Worm (Caenorhabditis elegans) whole organism, late embryonic: Measurements from ENCODE around the gene sra-36.

Experiments
- C08G9.2 ChIP-seq: sonication (generic microtip); optimal IDR thresholded peaks from 2 replicates; lab custom pipeline; 2016; ENCODE audit warnings: mild to moderate bottlenecking, missing genetic modification characterization, moderate library complexity, missing compliant biosample characterization
- C38D4.7 ChIP-seq: fragments of 200-800 bp; sonication (Bioruptor generic); optimal IDR thresholded peaks from 2 replicates; lab custom pipeline; 2018; ENCODE audit warnings: mild to moderate bottlenecking, missing genetic modification characterization, moderate library complexity, missing compliant biosample characterization
- K02D7.2 ChIP-seq: sonication (generic microtip); optimal IDR thresholded peaks from 2 replicates; lab custom pipeline; 2017; ENCODE audit warnings: mild to moderate bottlenecking, missing genetic modification characterization, missing compliant biosample characterization
- Y22D7AL.16 ChIP-seq: sonication (generic microtip); optimal IDR thresholded peaks from 2 replicates; lab custom pipeline; 2016; ENCODE audit warnings: missing genetic modification characterization, missing compliant biosample characterization
- ceh-14 ChIP-seq: sonication (generic microtip); optimal IDR thresholded peaks from 2 replicates; lab custom pipeline; 2016; ENCODE audit warnings: missing genotype, missing genetic modification characterization, missing compliant biosample characterization
- ceh-18 ChIP-seq: sonication (generic microtip); optimal IDR thresholded peaks from 2 replicates; lab custom pipeline; 2016; ENCODE audit warnings: missing genetic modification characterization, missing compliant biosample characterization
- ceh-19 ChIP-seq: fragments of 200-800 bp; sonication (Bioruptor generic); optimal IDR thresholded peaks from 2 replicates; lab custom pipeline; 2018; ENCODE audit warnings: mild to moderate bottlenecking, missing genetic modification characterization, missing compliant biosample characterization
- ceh-22 ChIP-seq: sonication (generic microtip); optimal IDR thresholded peaks from 2 replicates; lab custom pipeline; 2017; ENCODE audit warnings: missing biosample characterization, missing genetic modification characterization
- ceh-34 ChIP-seq: sonication (generic microtip); optimal IDR thresholded peaks from 2 replicates; lab custom pipeline; 2016; ENCODE audit warnings: mild to moderate bottlenecking, missing genetic modification characterization, missing compliant biosample characterization
- ceh-45 ChIP-seq: fragments of 200-800 bp; sonication (Bioruptor generic); IDR thresholded peaks from 2 replicates; pipeline ENCODE4 v1.3.6; 2022; ENCODE audit warnings: missing genetic modification reagents, missing genetic modification characterization, missing compliant biosample characterization
- dmd-4 ChIP-seq: sonication (generic microtip); optimal IDR thresholded peaks from 2 replicates; lab custom pipeline; 2016; ENCODE audit warnings: borderline replicate concordance, missing genetic modification characterization, missing compliant biosample characterization
- dve-1 ChIP-seq: sonication (generic microtip); optimal IDR thresholded peaks from 2 replicates; lab custom pipeline; 2017; ENCODE audit warnings: antibody characterized with exemption, mild to moderate bottlenecking, missing genetic modification characterization, missing compliant biosample characterization
- elt-2 ChIP-seq: sonication (generic microtip); optimal IDR thresholded peaks from 2 replicates; lab custom pipeline; 2016; ENCODE audit warnings: missing genetic modification reagents, missing genetic modification characterization, missing compliant biosample characterization
- elt-4 ChIP-seq: sonication (generic microtip); optimal IDR thresholded peaks from 2 replicates; lab custom pipeline; 2016; ENCODE audit warnings: missing genetic modification characterization, missing compliant biosample characterization
- ets-4 ChIP-seq: sonication (generic microtip); optimal IDR thresholded peaks from 2 replicates; lab custom pipeline; 2016; ENCODE audit warnings: missing genetic modification characterization, missing compliant biosample characterization
- fkh-10 ChIP-seq: fragments of 150-350 bp; optimal IDR thresholded peaks from 2 replicates; lab custom pipeline; 2014; ENCODE audit warnings: missing biosample characterization, missing genetic modification reagents, missing genetic modification characterization
- fkh-6 ChIP-seq: sonication (generic microtip); optimal IDR thresholded peaks from 2 replicates; lab custom pipeline; 2016; ENCODE audit warnings: missing genetic modification characterization, missing compliant biosample characterization
- hlh-13 ChIP-seq: fragments of 200-800 bp; sonication (Bioruptor generic); optimal IDR thresholded peaks from 2 replicates; lab custom pipeline; 2018; ENCODE audit warnings: mild to moderate bottlenecking, missing genetic modification characterization, missing compliant biosample characterization
- hlh-15 ChIP-seq: sonication (generic microtip); optimal IDR thresholded peaks from 2 replicates; lab custom pipeline; 2016; ENCODE audit warnings: missing genetic modification characterization, missing compliant biosample characterization
- hlh-30 ChIP-seq: sonication (generic microtip); optimal IDR thresholded peaks from 2 replicates; lab custom pipeline; 2017; ENCODE audit warnings: antibody characterized with exemption, missing genetic modification characterization, missing compliant biosample characterization; ENCODE audit not compliant: insufficient read depth
- hlh-6 ChIP-seq: sonication (generic microtip); optimal IDR thresholded peaks from 2 replicates; lab custom pipeline; 2016; ENCODE audit warnings: missing genotype, missing genetic modification characterization, missing compliant biosample characterization
- mec-3 ChIP-seq: sonication (generic microtip); optimal IDR thresholded peaks from 2 replicates; lab custom pipeline; 2016; ENCODE audit warnings: borderline replicate concordance, missing genetic modification characterization, missing compliant biosample characterization
- nfya-1 ChIP-seq: sonication (generic microtip); optimal IDR thresholded peaks from 2 replicates; lab custom pipeline; 2017; ENCODE audit warnings: missing genetic modification characterization, mild to moderate bottlenecking, missing compliant biosample characterization, antibody characterized with exemption, moderate library complexity
- odd-2 ChIP-seq: sonication (generic microtip); optimal IDR thresholded peaks from 2 replicates; lab custom pipeline; 2017; ENCODE audit warnings: antibody characterized with exemption, mild to moderate bottlenecking, missing genetic modification characterization, missing compliant biosample characterization
- pat-9 ChIP-seq: fragments of 200-800 bp; sonication (Bioruptor generic); optimal IDR thresholded peaks from 2 replicates; lab custom pipeline; 2018; ENCODE audit warnings: mild to moderate bottlenecking, missing genetic modification characterization, moderate library complexity, missing compliant biosample characterization
- pros-1 ChIP-seq: fragments of 150-350 bp; optimal IDR thresholded peaks from 2 replicates; lab custom pipeline; 2014; ENCODE audit warnings: missing biosample characterization, missing genetic modification reagents, missing genetic modification characterization
- ref-2 ChIP-seq: sonication (generic microtip); optimal IDR thresholded peaks from 2 replicates; lab custom pipeline; 2016; ENCODE audit warnings: missing genetic modification characterization, missing compliant biosample characterization
- rnt-1 ChIP-seq: sonication (generic microtip); optimal IDR thresholded peaks from 2 replicates; lab custom pipeline; 2016; ENCODE audit warnings: missing genetic modification characterization, missing compliant biosample characterization
- sox-2 ChIP-seq: fragments of 200-800 bp; sonication (Bioruptor generic); IDR thresholded peaks from 2 replicates; pipeline ENCODE4 v1.3.6; 2022; ENCODE audit warnings: missing genetic modification reagents, missing genetic modification characterization, missing compliant biosample characterization
- sox-4 ChIP-seq: sonication (generic microtip); optimal IDR thresholded peaks from 2 replicates; lab custom pipeline; 2017; ENCODE audit warnings: mild to moderate bottlenecking, missing genetic modification characterization, inconsistent platforms, missing compliant biosample characterization
- syd-9 ChIP-seq: sonication (generic microtip); optimal IDR thresholded peaks from 2 replicates; lab custom pipeline; 2016; ENCODE audit warnings: mild to moderate bottlenecking, missing genetic modification characterization, moderate library complexity, missing compliant biosample characterization
- tbx-2 ChIP-seq: sonication (generic microtip); optimal IDR thresholded peaks from 2 replicates; lab custom pipeline; 2016; ENCODE audit warnings: missing genetic modification characterization, missing compliant biosample characterization
- tbx-7 ChIP-seq: sonication (generic microtip); optimal IDR thresholded peaks from 2 replicates; lab custom pipeline; 2016; ENCODE audit warnings: missing genotype, missing genetic modification characterization, missing compliant biosample characterization
- ttx-3 ChIP-seq: sonication (generic microtip); optimal IDR thresholded peaks from 2 replicates; lab custom pipeline; 2016; ENCODE audit warnings: missing genetic modification reagents, missing genetic modification characterization, missing compliant biosample characterization
- unc-3 ChIP-seq, 2 experiments: fragments of 200-800 bp in 1 of 2; sonication (Bioruptor generic) in 1 of 2; sonication (generic microtip) in 1 of 2; conservative IDR thresholded peaks in 1 of 2; optimal IDR thresholded peaks in 1 of 2; 2 replicates each; pipeline versions ENCODE4 v1.3.6 to Lab custom; 2016 to 2022; ENCODE audit warnings: missing compliant biosample characterization in 2 of 2, missing genetic modification characterization in 2 of 2, missing genetic modification reagents in 1 of 2
- unc-42 ChIP-seq: sonication (generic microtip); optimal IDR thresholded peaks from 2 replicates; lab custom pipeline; 2016; ENCODE audit warnings: missing genotype, missing genetic modification characterization, missing compliant biosample characterization
- unc-55 ChIP-seq: sonication (generic microtip); optimal IDR thresholded peaks from 2 replicates; lab custom pipeline; 2017; ENCODE audit warnings: missing biosample characterization, missing genetic modification reagents, missing genetic modification characterization
- unc-86 ChIP-seq: sonication (generic microtip); optimal IDR thresholded peaks from 2 replicates; lab custom pipeline; 2016; ENCODE audit warnings: missing genetic modification characterization, missing compliant biosample characterization
- ztf-16 ChIP-seq: sonication (generic microtip); optimal IDR thresholded peaks from 2 replicates; lab custom pipeline; 2017; ENCODE audit warnings: missing genetic modification characterization, missing compliant biosample characterization

The sra-36 gene

ce11 chrII:4519976-4520594, 20.4 kb downstream of the sra-36 start:
- TF ChIP-seq mec-3 (tag; lab: Kevin White, UChicago): no peak
- TF ChIP-seq tbx-2: no peak
- peak; percentile 36 for TF ChIP-seq unc-55 (GFP tag; lab: Kevin White, UChicago)
- peak; percentile 55 for TF ChIP-seq rnt-1 (tag; lab: Kevin White, UChicago)
- TF ChIP-seq dve-1: no peak
- TF ChIP-seq odd-2 (tag; lab: Kevin White, UChicago): no peak
- TF ChIP-seq ets-4 (tag; lab: Kevin White, UChicago): no peak
- TF ChIP-seq ceh-34 (tag; lab: Kevin White, UChicago): peak; percentile 20
- no peak for TF ChIP-seq Y22D7AL.16 (tag; lab: Kevin White, UChicago)
- no peak for TF ChIP-seq elt-2 (tag; lab: Kevin White, UChicago)
- no peak for TF ChIP-seq unc-42 (tag; lab: Kevin White, UChicago)
- no peak for TF ChIP-seq hlh-15
- no peak for TF ChIP-seq elt-4 (tag; lab: Kevin White, UChicago)
- TF ChIP-seq dmd-4: no peak
- TF ChIP-seq pat-9 (tag; lab: Kevin White, UChicago): peak; percentile 49
- TF ChIP-seq ceh-45 (GFP tag; lab: Robert Waterston, UW): no peak
- TF ChIP-seq hlh-13 (GFP tag; lab: Kevin White, UChicago): no peak
- no peak for TF ChIP-seq unc-86 (tag; lab: Kevin White, UChicago)
- TF ChIP-seq ceh-14: no peak
- no peak for TF ChIP-seq hlh-30 (tag; lab: Kevin White, UChicago)
- TF ChIP-seq fkh-10 (GFP tag; lab: Kevin White, UChicago): no peak
- no peak for TF ChIP-seq pros-1 (tag; lab: Kevin White, UChicago)
- TF ChIP-seq ttx-3: no peak
- no peak for TF ChIP-seq C08G9.2 (tag; lab: Kevin White, UChicago)
- no peak for TF ChIP-seq C38D4.7
- no peak for TF ChIP-seq sox-2
- TF ChIP-seq tbx-7: no peak
- TF ChIP-seq K02D7.2: no peak
- peak; percentile 41 for TF ChIP-seq ceh-18 (tag; lab: Kevin White, UChicago)
- no peak for TF ChIP-seq sox-4 (tag; lab: Kevin White, UChicago)
- TF ChIP-seq, all 69 proteins: peak for 5

- TF ChIP-seq rnt-1 (tag; lab: Kevin White, UChicago) (peak; percentile 60), ceh-22 (tag; lab: Kevin White, UChicago) (no peak), tbx-2 (no peak), unc-55 (GFP tag; lab: Kevin White, UChicago) (peak; percentile 95), ceh-18 (tag; lab: Kevin White, UChicago) (peak; percentile 67), nfya-1 (peak; percentile 73)
Measured at ce11 chrII:4518300-4518907, 22.1 kb downstream of the sra-36 start, which contains the start of gene hlh-1. Gene hlh-1, plus strand, starts transcription at chrII:4518574.

- TF ChIP-seq ref-2 (tag; lab: Kevin White, UChicago): no peak
- TF ChIP-seq sox-4 (tag; lab: Kevin White, UChicago): no peak
- no peak for TF ChIP-seq syd-9 (tag; lab: Kevin White, UChicago)
- TF ChIP-seq pat-9 (tag; lab: Kevin White, UChicago): no peak
- no peak for TF ChIP-seq tbx-7
- no peak for TF ChIP-seq unc-3 (GFP tag; conservative IDR thresholded peaks at IDR 0.05; lab: Robert Waterston, UW)
- no peak for TF ChIP-seq unc-3 (tag; optimal IDR thresholded peaks at IDR 0.05; lab: Kevin White, UChicago)
- no peak for TF ChIP-seq Y22D7AL.16 (tag; lab: Kevin White, UChicago)
- no peak for TF ChIP-seq ceh-19 (GFP tag; lab: Kevin White, UChicago)
- no peak for TF ChIP-seq hlh-30 (tag; lab: Kevin White, UChicago)
- no peak for TF ChIP-seq ceh-22 (tag; lab: Kevin White, UChicago)
- TF ChIP-seq fkh-10 (GFP tag; lab: Kevin White, UChicago): no peak
- TF ChIP-seq odd-2 (tag; lab: Kevin White, UChicago): no peak
- no peak for TF ChIP-seq hlh-6
- no peak for TF ChIP-seq ztf-16 (tag; lab: Kevin White, UChicago)
- TF ChIP-seq fkh-6 (tag; lab: Kevin White, UChicago): no peak
- no peak for TF ChIP-seq K02D7.2
Measured at ce11 chrII:4517254-4517653, 23.3 kb downstream of the sra-36 start.
